Fruit fly (Drosophila melanogaster) whole organism, embryonic: ENCODE results near the gene stac.

Experiments used
- Antp ChIP-seq: fragments of 200-800 bp; sonication (Bioruptor generic); optimal IDR thresholded peaks from 3 replicates; lab custom pipeline; 2016; ENCODE audit warnings: missing biosample characterization, missing genetic modification characterization
- Awh ChIP-seq: fragments of 200-800 bp; sonication (Bioruptor generic); IDR thresholded peaks from 2 replicates; pipeline ENCODE4, ENCODE4 v1.3.6; 2022; ENCODE audit warnings: missing biosample characterization, missing genetic modification characterization
- CG11247 ChIP-seq: fragments of 200-800 bp; sonication (Bioruptor generic); IDR thresholded peaks from 2 replicates; pipeline ENCODE4 v1.3.6; 2022; ENCODE audit warnings: missing biosample characterization, missing genetic modification characterization
- CG11398 ChIP-seq: fragments of 200-800 bp; sonication (Bioruptor generic); optimal IDR thresholded peaks from 2 replicates; lab custom pipeline; 2016; ENCODE audit warnings: missing biosample characterization, missing genetic modification characterization
- CG12155 ChIP-seq: fragments of 200-800 bp; sonication (Bioruptor generic); optimal IDR thresholded peaks from 3 replicates; lab custom pipeline; 2016; ENCODE audit warnings: missing biosample characterization, missing genetic modification characterization
- CG12236 ChIP-seq: fragments of 200-800 bp; sonication (Bioruptor generic); optimal IDR thresholded peaks from 2 replicates; lab custom pipeline; 2016; ENCODE audit warnings: missing biosample characterization, missing genetic modification characterization
- CG12942 ChIP-seq: fragments of 200-800 bp; sonication (Bioruptor generic); optimal IDR thresholded peaks from 3 replicates; lab custom pipeline; 2016; ENCODE audit warnings: missing biosample characterization, missing genetic modification characterization
- CG17328 ChIP-seq: fragments of 200-800 bp; sonication (Bioruptor generic); IDR thresholded peaks from 2 replicates; pipeline ENCODE4 v1.3.6; 2022; ENCODE audit warnings: missing biosample characterization, missing genetic modification characterization
- CG17568 ChIP-seq: fragments of 200-800 bp; sonication (Bioruptor generic); optimal IDR thresholded peaks from 2 replicates; lab custom pipeline; 2018; ENCODE audit warnings: missing biosample characterization, mild to moderate bottlenecking, missing genetic modification characterization, moderate library complexity
- CG17912 ChIP-seq: fragments of 200-800 bp; sonication (Bioruptor generic); optimal IDR thresholded peaks from 2 replicates; lab custom pipeline; 2018; ENCODE audit warnings: missing biosample characterization, mild to moderate bottlenecking, missing genetic modification characterization
- CG18476 ChIP-seq: fragments of 200-800 bp; sonication (Bioruptor generic); optimal IDR thresholded peaks from 2 replicates; lab custom pipeline; 2016; ENCODE audit warnings: missing biosample characterization, mild to moderate bottlenecking, missing genetic modification characterization
- CG18619 ChIP-seq: fragments of 200-800 bp; sonication (Bioruptor generic); optimal IDR thresholded peaks from 3 replicates; lab custom pipeline; 2017; ENCODE audit warnings: missing biosample characterization, mild to moderate bottlenecking, missing genetic modification characterization
- CG18764 ChIP-seq: fragments of 200-800 bp; sonication (Bioruptor generic); optimal IDR thresholded peaks from 3 replicates; lab custom pipeline; 2016; ENCODE audit warnings: missing biosample characterization, missing genetic modification characterization
- CG2199 ChIP-seq: fragments of 200-800 bp; sonication (Bioruptor generic); IDR thresholded peaks from 3 replicates; pipeline ENCODE4 v1.3.6; 2022; ENCODE audit warnings: missing biosample characterization, missing genetic modification characterization
- CG2712 ChIP-seq: fragments of 200-800 bp; optimal IDR thresholded peaks from 3 replicates; lab custom pipeline; 2019; ENCODE audit warnings: missing biosample characterization, mild to moderate bottlenecking, missing genetic modification characterization, moderate library complexity
- CG32767 ChIP-seq: fragments of 200-800 bp; sonication (Bioruptor generic); IDR thresholded peaks from 2 replicates; pipeline ENCODE4 v1.3.6; 2022; ENCODE audit warnings: missing biosample characterization, missing genetic modification characterization
- CG3281 ChIP-seq: fragments of 200-800 bp; sonication (Bioruptor generic); optimal IDR thresholded peaks from 3 replicates; lab custom pipeline; 2017; ENCODE audit warnings: missing biosample characterization, mild to moderate bottlenecking, missing genetic modification characterization
- CG3847 ChIP-seq: fragments of 200-800 bp; sonication (Bioruptor generic); IDR thresholded peaks from 2 replicates; pipeline ENCODE4 v1.3.6; 2022; ENCODE audit warnings: missing biosample characterization, missing genetic modification characterization
- CG4617 ChIP-seq: fragments of 200-800 bp; sonication (Bioruptor generic); optimal IDR thresholded peaks from 3 replicates; lab custom pipeline; 2016; ENCODE audit warnings: missing biosample characterization, missing genetic modification characterization, borderline replicate concordance
- CG5180 ChIP-seq: fragments of 200-800 bp; sonication (Bioruptor generic); optimal IDR thresholded peaks from 3 replicates; lab custom pipeline; 2017; ENCODE audit warnings: missing biosample characterization, missing genetic modification characterization, mild to moderate bottlenecking, moderate library complexity, missing genetic modification reagents
- CG7839 ChIP-seq: fragments of 200-800 bp; sonication (Bioruptor generic); optimal IDR thresholded peaks from 3 replicates; lab custom pipeline; 2018; ENCODE audit warnings: missing biosample characterization, mild to moderate bottlenecking, missing genetic modification characterization, moderate library complexity
- CG8359 ChIP-seq: fragments of 200-800 bp; sonication (Bioruptor generic); optimal IDR thresholded peaks from 2 replicates; lab custom pipeline; 2017; ENCODE audit warnings: missing biosample characterization, mild to moderate bottlenecking, missing genetic modification characterization, borderline replicate concordance
- D ChIP-seq, 2 experiments: fragments of 200-800 bp in 1 of 2; fragments of >200 bp in 1 of 2; sonication (Bioruptor generic) in 1 of 2; optimal IDR thresholded peaks; 2 replicates in 1 of 2; 3 replicates in 1 of 2; lab custom pipeline; 2017; ENCODE audit warnings: mild to moderate bottlenecking in 1 of 2, missing biosample characterization in 1 of 2, missing genetic modification characterization in 1 of 2, missing genetic modification reagents in 1 of 2
- Mad ChIP-seq: fragments of 200-800 bp; sonication (Bioruptor generic); optimal IDR thresholded peaks from 2 replicates; lab custom pipeline; 2016; ENCODE audit warnings: missing biosample characterization, missing genetic modification characterization
- Max ChIP-seq: fragments of 200-800 bp; sonication (Bioruptor generic); optimal IDR thresholded peaks from 2 replicates; lab custom pipeline; 2016; ENCODE audit warnings: missing biosample characterization, mild to moderate bottlenecking, missing genetic modification characterization
- Mes4 ChIP-seq: fragments of 200-800 bp; sonication (Bioruptor generic); optimal IDR thresholded peaks from 2 replicates; lab custom pipeline; 2016; ENCODE audit warnings: missing biosample characterization, missing genetic modification characterization
- Nf-YC ChIP-seq: fragments of 200-800 bp; optimal IDR thresholded peaks from 3 replicates; lab custom pipeline; 2019; ENCODE audit warnings: missing biosample characterization, mild to moderate bottlenecking, missing genetic modification characterization, moderate library complexity
- Opbp ChIP-seq: fragments of 200-800 bp; sonication (Bioruptor generic); IDR thresholded peaks from 3 replicates; pipeline ENCODE4 v1.3.6; 2022; ENCODE audit warnings: missing biosample characterization, missing genetic modification characterization; ENCODE audit not compliant: partially characterized antibody
- Pdp1 ChIP-seq, 2 experiments: fragments of 200-800 bp; sonication (Bioruptor generic); optimal IDR thresholded peaks; 3 replicates each; lab custom pipeline; 2016; ENCODE audit warnings: missing biosample characterization in 2 of 2, missing genetic modification characterization in 2 of 2, mild to moderate bottlenecking in 1 of 2, moderate library complexity in 1 of 2
- Sry-β ChIP-seq: fragments of 200-800 bp; sonication (Bioruptor generic); optimal IDR thresholded peaks from 2 replicates; lab custom pipeline; 2018; ENCODE audit warnings: missing biosample characterization, mild to moderate bottlenecking, missing genetic modification characterization, moderate library complexity
- bowl ChIP-seq: fragments of 200-800 bp; sonication (Bioruptor generic); IDR thresholded peaks from 2 replicates; pipeline ENCODE4 v1.3.6; 2022; ENCODE audit warnings: missing biosample characterization, missing genetic modification characterization
- btn ChIP-seq: fragments of 200-800 bp; sonication (Bioruptor generic); optimal IDR thresholded peaks from 2 replicates; lab custom pipeline; 2016; ENCODE audit warnings: missing biosample characterization, missing genetic modification characterization
- cg ChIP-seq: fragments of 200-800 bp; sonication (Bioruptor generic); optimal IDR thresholded peaks from 3 replicates; lab custom pipeline; 2019; ENCODE audit warnings: missing biosample characterization, mild to moderate bottlenecking, missing genetic modification characterization, moderate library complexity
- ftz-f1 ChIP-seq: fragments of 200-800 bp; sonication (Bioruptor generic); optimal IDR thresholded peaks from 2 replicates; lab custom pipeline; 2016; ENCODE audit warnings: missing biosample characterization, missing genetic modification characterization
- gcm ChIP-seq: fragments of 200-800 bp; sonication (Bioruptor generic); optimal IDR thresholded peaks from 2 replicates; lab custom pipeline; 2019; ENCODE audit warnings: missing biosample characterization, mild to moderate bottlenecking, missing genetic modification characterization, moderate library complexity
- grn ChIP-seq: fragments of 200-800 bp; sonication (Bioruptor generic); optimal IDR thresholded peaks from 3 replicates; lab custom pipeline; 2017; ENCODE audit warnings: missing biosample characterization, missing genetic modification characterization
- insv ChIP-seq, 2 experiments: fragments of 200-800 bp; sonication (Bioruptor generic); optimal IDR thresholded peaks; 3 replicates each; lab custom pipeline; 2016 to 2018; ENCODE audit warnings: missing biosample characterization in 2 of 2, missing genetic modification characterization in 2 of 2
- kah ChIP-seq: fragments of 200-800 bp; sonication (Bioruptor generic); optimal IDR thresholded peaks from 2 replicates; lab custom pipeline; 2018; ENCODE audit warnings: missing biosample characterization, mild to moderate bottlenecking, missing genetic modification characterization
- klu ChIP-seq: fragments of 200-800 bp; sonication (Bioruptor generic); IDR thresholded peaks from 2 replicates; pipeline ENCODE4 v1.3.6; 2022; ENCODE audit warnings: missing biosample characterization, missing genetic modification characterization
- knrl ChIP-seq: fragments of 200-800 bp; sonication (Bioruptor generic); IDR thresholded peaks from 3 replicates; pipeline ENCODE4 v1.3.6; 2022; ENCODE audit warnings: missing biosample characterization, missing genetic modification characterization; ENCODE audit not compliant: partially characterized antibody
- mam ChIP-seq: fragments of 200-800 bp; sonication (Bioruptor generic); optimal IDR thresholded peaks from 3 replicates; lab custom pipeline; 2016; ENCODE audit warnings: missing biosample characterization, missing genetic modification characterization
- nerfin-1 ChIP-seq: fragments of 200-800 bp; sonication (Bioruptor generic); optimal IDR thresholded peaks from 3 replicates; lab custom pipeline; 2019; ENCODE audit warnings: missing biosample characterization, mild to moderate bottlenecking, missing genetic modification characterization, moderate library complexity
- nmo ChIP-seq: fragments of 200-800 bp; sonication (Bioruptor generic); optimal IDR thresholded peaks from 2 replicates; lab custom pipeline; 2018; ENCODE audit warnings: missing biosample characterization, mild to moderate bottlenecking, missing genetic modification characterization, moderate library complexity
- sc ChIP-seq, 3 experiments: fragments of >200 bp in 2 of 3; fragments of 200-800 bp in 1 of 3; sonication (Bioruptor generic) in 1 of 3; optimal IDR thresholded peaks; 2 replicates in 2 of 3; 3 replicates in 1 of 3; lab custom pipeline; 2017; ENCODE audit warnings: mild to moderate bottlenecking in 1 of 3, missing biosample characterization in 1 of 3, missing genetic modification characterization in 1 of 3, missing genetic modification reagents in 1 of 3
- sob ChIP-seq: fragments of 200-800 bp; sonication (Bioruptor generic); IDR thresholded peaks from 2 replicates; pipeline ENCODE4 v1.3.6; 2022; ENCODE audit warnings: missing biosample characterization, missing genetic modification characterization
- tna ChIP-seq: fragments of 200-800 bp; sonication (Bioruptor generic); IDR thresholded peaks from 2 replicates; pipeline ENCODE4 v1.3.6; 2022; ENCODE audit warnings: missing biosample characterization, missing genetic modification characterization; ENCODE audit not compliant: partially characterized antibody
- tup ChIP-seq: fragments of 200-800 bp; sonication (Bioruptor generic); optimal IDR thresholded peaks from 2 replicates; lab custom pipeline; 2016; ENCODE audit warnings: missing biosample characterization, mild to moderate bottlenecking, missing genetic modification characterization, moderate library complexity
- twi ChIP-seq: fragments of 200-800 bp; optimal IDR thresholded peaks from 2 replicates; lab custom pipeline; 2019; ENCODE audit warnings: missing biosample characterization, mild to moderate bottlenecking, missing genetic modification characterization, moderate library complexity
- wdn ChIP-seq: fragments of 200-800 bp; sonication (Bioruptor generic); IDR thresholded peaks from 2 replicates; pipeline ENCODE4 v1.3.6; 2022; ENCODE audit warnings: missing biosample characterization, missing genetic modification characterization
- z ChIP-seq: fragments of 200-800 bp; sonication (Bioruptor generic); IDR thresholded peaks from 3 replicates; pipeline ENCODE4 v1.3.6; 2022; ENCODE audit warnings: missing biosample characterization, missing genetic modification characterization

Gene stac

DNA sequence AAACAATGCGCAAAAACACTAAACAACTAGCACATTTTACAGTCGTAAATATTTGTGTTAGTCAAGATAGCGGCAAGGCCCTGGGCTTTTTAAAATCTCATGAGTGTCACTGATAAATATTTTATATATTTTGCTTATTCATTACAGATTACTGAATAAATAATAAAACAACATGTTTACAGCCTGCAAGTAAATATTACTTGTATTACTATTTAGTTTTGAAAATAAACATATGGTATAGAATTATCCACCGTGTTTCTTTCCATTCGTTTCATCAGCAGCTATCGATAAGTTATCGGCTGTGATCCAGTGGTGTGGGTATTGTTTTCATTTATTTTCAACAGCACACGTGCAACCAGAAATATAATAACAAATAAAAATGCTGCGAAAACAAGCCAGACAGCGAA lies 18.5 kb downstream of the stac start, which contains the start of the genes shams and CG11920 (continued):
- TF ChIP-seq tup (GFP tag; lab: Kevin White, UChicago) (no peak), Antp (GFP tag; lab: Kevin White, UChicago) (no peak), CG4617 (GFP tag; lab: Kevin White, UChicago) (peak; percentile 60), CG11247 (no peak), Sry-β (GFP tag; lab: Kevin White, UChicago) (no peak), nerfin-1 (tag; lab: Kevin White, UChicago) (peak; percentile 48), CG18619 (GFP tag; lab: Kevin White, UChicago) (no peak), ftz-f1 (GFP tag; lab: Kevin White, UChicago) (no peak), knrl (no peak; the same call in 2 of the 3 replicates), kah (no peak), CG3847 (GFP tag; lab: Robert Waterston, UW) (no peak), Pdp1 (GFP tag; optimal IDR thresholded peaks at IDR 0.05; lab: Kevin White, UChicago) (no peak), CG18764 (GFP tag; lab: Kevin White, UChicago) (no peak), Opbp (GFP tag; lab: Robert Waterston, UW) (peak; percentile 47; the same call in 1 of the 3 replicates), CG18476 (GFP tag; lab: Kevin White, UChicago) (no peak), CG11398 (GFP tag; lab: Kevin White, UChicago) (no peak), gcm (no peak), CG8359 (GFP tag; lab: Kevin White, UChicago) (no peak), mam (no peak), nmo (peak; percentile 51), CG7839 (tag; lab: Kevin White, UChicago) (no peak), grn (GFP tag; lab: Kevin White, UChicago) (no peak), bowl (GFP tag; lab: Robert Waterston, UW) (no peak), CG12236 (GFP tag; lab: Kevin White, UChicago) (no peak), insv (GFP tag; optimal IDR thresholded peaks at IDR 0.05; lab: Kevin White, UChicago) (no peak), Awh (GFP tag; lab: Robert Waterston, UW) (no peak), wdn (GFP tag; lab: Robert Waterston, UW) (no peak), CG32767 (no peak), twi (tag; lab: Kevin White, UChicago) (peak; percentile 45), CG2199 (no peak), cg (GFP tag; lab: Kevin White, UChicago) (peak; percentile 16), Mes4 (GFP tag; lab: Kevin White, UChicago) (no peak), CG2712 (tag; lab: Kevin White, UChicago) (peak; percentile 58), D (optimal IDR thresholded peaks at IDR 0.05; lab: Kevin White, UChicago) (no peak), D (GFP tag; optimal IDR thresholded peaks at IDR 0.05; lab: Kevin White, UChicago) (no peak), klu (no peak), sob (GFP tag; lab: Robert Waterston, UW) (no peak), CG12942 (GFP tag; lab: Kevin White, UChicago) (no peak), Max (GFP tag; lab: Kevin White, UChicago) (peak; percentile 68), CG12155 (GFP tag; lab: Kevin White, UChicago) (peak; percentile 26), CG17912 (GFP tag; lab: Kevin White, UChicago) (no peak), CG3281 (GFP tag; lab: Kevin White, UChicago) (no peak), tna (GFP tag; lab: Robert Waterston, UW) (0 out of 2 replicates have a peak, but pooled peaks have one; percentile 37), Mad (no peak), CG17568 (peak; percentile 31), sc (optimal IDR thresholded peaks at IDR 0.05; lab: Kevin White, UChicago) (no peak), sc (GFP tag; optimal IDR thresholded peaks at IDR 0.05; lab: Kevin White, UChicago) (no peak), Nf-YC (tag; lab: Kevin White, UChicago) (peak; percentile 42), CG5180 (no peak), CG17328 (GFP tag; lab: Robert Waterston, UW) (no peak), btn (no peak), z (GFP tag; lab: Robert Waterston, UW) (no peak)
